Worm (Caenorhabditis elegans) whole organism, mixed stage, embryonic: ENCODE data around the gene T19C9.8.

Experiments
- ceh-83 ChIP-seq: fragments of 200-800 bp; sonication (Bioruptor generic); optimal IDR thresholded peaks from 2 replicates; lab custom pipeline; 2018; ENCODE audit warnings: mild to moderate bottlenecking, missing genetic modification characterization, missing compliant biosample characterization
- elt-3 ChIP-seq: fragments of 150-350 bp; optimal IDR thresholded peaks from 2 replicates; lab custom pipeline; 2014; ENCODE audit warnings: missing biosample characterization, missing genetic modification characterization
- hlh-1 ChIP-seq: fragments of 150-350 bp; optimal IDR thresholded peaks from 2 replicates; lab custom pipeline; 2014; ENCODE audit warnings: missing biosample characterization, missing genetic modification reagents, missing genetic modification characterization
- lin-13 ChIP-seq: fragments of 150-350 bp; optimal IDR thresholded peaks from 2 replicates; lab custom pipeline; 2014; ENCODE audit warnings: missing biosample characterization, missing genetic modification characterization
- lsy-2 ChIP-seq: fragments of 150-350 bp; optimal IDR thresholded peaks from 2 replicates; lab custom pipeline; 2014; ENCODE audit warnings: missing biosample characterization, missing genetic modification characterization
- nhr-237 ChIP-seq: fragments of 150-350 bp; optimal IDR thresholded peaks from 2 replicates; lab custom pipeline; 2014; ENCODE audit warnings: missing biosample characterization, missing genetic modification characterization
- sptf-1 ChIP-seq: sonication (generic microtip); optimal IDR thresholded peaks from 2 replicates; lab custom pipeline; 2017; ENCODE audit warnings: mild to moderate bottlenecking, missing genetic modification characterization, moderate library complexity, missing compliant biosample characterization
- unc-62 ChIP-seq: fragments of 150-350 bp; optimal IDR thresholded peaks from 2 replicates; lab custom pipeline; 2014; ENCODE audit warnings: missing biosample characterization, missing genetic modification reagents, missing genetic modification characterization

- TF ChIP-seq nhr-237 (tag; lab: Kevin White, UChicago) (no peak), sptf-1 (tag; lab: Kevin White, UChicago) (no peak), lin-13 (tag; lab: Kevin White, UChicago) (no peak), elt-3 (tag; lab: Kevin White, UChicago) (no peak), hlh-1 (tag; lab: Kevin White, UChicago) (no peak), unc-62 (no peak), lsy-2 (no peak), ceh-83 (no peak)
Measured at ce11 chrV:17273249-17273648, 34.4 kb downstream of the T19C9.8 start, which contains the start of gene K10G4.10.
